Worm (Caenorhabditis elegans) whole organism, L1 larva: ENCODE measurements around the gene elt-1.

ENCODE experiments used
- efl-3 ChIP-seq: fragments of 200-800 bp; sonication (Bioruptor generic); optimal IDR thresholded peaks from 2 replicates; lab custom pipeline; 2018; ENCODE audit warnings: mild to moderate bottlenecking, missing genetic modification characterization, missing compliant biosample characterization
- elt-3 ChIP-seq, 6 experiments: fragments of 150-350 bp in 1 of 6; sonication (generic microtip); optimal IDR thresholded peaks; 2 replicates each; lab custom pipeline; 2017 to 2018; ENCODE audit warnings: missing biosample characterization in 6 of 6, missing genetic modification characterization in 6 of 6, inconsistent platforms in 1 of 6
- ets-5 ChIP-seq: fragments of 200-800 bp; sonication (Bioruptor generic); IDR thresholded peaks from 2 replicates; pipeline ENCODE4 v1.3.6; 2022; ENCODE audit warnings: missing genetic modification characterization, missing compliant biosample characterization
- lin-15B ChIP-seq: fragments of 150-350 bp; sonication (generic microtip); optimal IDR thresholded peaks from 3 replicates; lab custom pipeline; 2014; ENCODE audit warnings: missing biosample characterization, missing genetic modification characterization
- lin-39 ChIP-seq: fragments of 150-350 bp; optimal IDR thresholded peaks from 2 replicates; lab custom pipeline; 2014; ENCODE audit warnings: missing biosample characterization, missing genetic modification reagents, missing genetic modification characterization
- mab-9 ChIP-seq: fragments of 200-800 bp; sonication (Bioruptor generic); IDR thresholded peaks from 2 replicates; pipeline ENCODE4 v1.3.6; 2022; ENCODE audit warnings: missing genetic modification reagents, missing genetic modification characterization, missing compliant biosample characterization
- nhr-237 ChIP-seq: fragments of 150-350 bp; optimal IDR thresholded peaks from 2 replicates; lab custom pipeline; 2014; ENCODE audit warnings: missing biosample characterization, missing genetic modification characterization
- sptf-1 ChIP-seq: fragments of 150-350 bp; optimal IDR thresholded peaks from 2 replicates; lab custom pipeline; 2014; ENCODE audit warnings: missing biosample characterization, missing genetic modification characterization
- tbx-2 ChIP-seq: sonication (generic microtip); optimal IDR thresholded peaks from 2 replicates; lab custom pipeline; 2016; ENCODE audit warnings: missing genetic modification characterization, missing compliant biosample characterization
- zag-1 ChIP-seq: fragments of 150-350 bp; optimal IDR thresholded peaks from 2 replicates; lab custom pipeline; 2014; ENCODE audit warnings: missing biosample characterization, missing genetic modification characterization

ce11 chrIV:9613072-9613590, 1.7 kb upstream of the elt-1 start:
- no peak for TF ChIP-seq lin-15B (tag; lab: Kevin White, UChicago)
- TF ChIP-seq lin-39 (tag; lab: Kevin White, UChicago): no peak
- TF ChIP-seq tbx-2: no peak
- no peak for TF ChIP-seq ets-5 (GFP tag; lab: Robert Waterston, UW)
- TF ChIP-seq zag-1 (tag; lab: Kevin White, UChicago): no peak
- TF ChIP-seq efl-3 (GFP tag; lab: Kevin White, UChicago): no peak
- TF ChIP-seq nhr-237 (tag; lab: Kevin White, UChicago): no peak
- TF ChIP-seq elt-3 (tag; optimal IDR thresholded peaks at IDR 0.05; lab: Kevin White, UChicago): no peak
- no peak for TF ChIP-seq mab-9 (GFP tag; lab: Robert Waterston, UW)
- TF ChIP-seq sptf-1 (tag; lab: Kevin White, UChicago): no peak
